Worm (Caenorhabditis elegans) whole organism, young adult: ENCODE measurements around the gene eol-1.

Experiments
- B0019.2 ChIP-seq: fragments of 200-800 bp; sonication (Bioruptor generic); conservative IDR thresholded peaks from 2 replicates; pipeline ENCODE4 v1.3.6; 2022; ENCODE audit warnings: missing genetic modification reagents, missing genetic modification characterization, missing compliant biosample characterization
- C17E4.6 ChIP-seq: fragments of 200-800 bp; sonication (Bioruptor generic); IDR thresholded peaks from 2 replicates; pipeline ENCODE4 v1.3.6; 2022; ENCODE audit warnings: missing genetic modification reagents, missing genetic modification characterization, missing compliant biosample characterization
- F23B12.7 ChIP-seq: sonication (generic microtip); optimal IDR thresholded peaks from 2 replicates; lab custom pipeline; 2017; ENCODE audit warnings: missing genetic modification characterization, mild to moderate bottlenecking, missing compliant biosample characterization, antibody characterized with exemption, moderate library complexity; ENCODE audit not compliant: insufficient read depth
- F33H1.4 ChIP-seq: fragments of 200-800 bp; sonication (Bioruptor generic); IDR thresholded peaks from 2 replicates; pipeline ENCODE4 v1.3.6; 2022; ENCODE audit warnings: missing genetic modification reagents, missing genetic modification characterization, missing compliant biosample characterization
- F37B4.10 ChIP-seq: fragments of 200-800 bp; sonication (Bioruptor generic); IDR thresholded peaks from 2 replicates; pipeline ENCODE4 v1.3.6; 2022; ENCODE audit warnings: missing genetic modification characterization, missing compliant biosample characterization
- F39B2.1 ChIP-seq: fragments of 200-800 bp; sonication (Bioruptor generic); IDR thresholded peaks from 2 replicates; pipeline ENCODE4 v1.3.6; 2022; ENCODE audit warnings: missing genetic modification reagents, missing genetic modification characterization, missing compliant biosample characterization
- K11D2.4 ChIP-seq: fragments of 200-800 bp; sonication (Bioruptor generic); IDR thresholded peaks from 2 replicates; pipeline ENCODE4 v1.3.6; 2022; ENCODE audit warnings: missing genetic modification reagents, missing genetic modification characterization, missing compliant biosample characterization
- Y79H2A.3 ChIP-seq: fragments of 200-800 bp; sonication (Bioruptor generic); conservative IDR thresholded peaks from 2 replicates; pipeline ENCODE4 v1.3.6; 2022; ENCODE audit warnings: missing genetic modification reagents, missing genetic modification characterization, missing compliant biosample characterization
- ZK185.1 ChIP-seq: sonication (generic microtip); optimal IDR thresholded peaks from 2 replicates; lab custom pipeline; 2016; ENCODE audit warnings: mild to moderate bottlenecking, missing genetic modification characterization, missing compliant biosample characterization; ENCODE audit not compliant: poor library complexity, severe bottlenecking
- ama-1 ChIP-seq, 3 experiments: fragments of 150-350 bp in 1 of 3; sonication (generic microtip) in 2 of 3; optimal IDR thresholded peaks; 2 replicates each; lab custom pipeline; 2014 to 2018; ENCODE audit warnings: missing biosample characterization in 2 of 3, missing genetic modification characterization in 2 of 3, missing genetic modification reagents in 2 of 3
- athp-1 ChIP-seq: sonication (generic microtip); optimal IDR thresholded peaks from 2 replicates; lab custom pipeline; 2017; ENCODE audit warnings: mild to moderate bottlenecking, missing genetic modification characterization, missing compliant biosample characterization
- attf-3 ChIP-seq: fragments of 200-800 bp; sonication (Bioruptor generic); conservative IDR thresholded peaks from 2 replicates; pipeline ENCODE4 v1.3.6; 2022; ENCODE audit warnings: missing genetic modification reagents, missing genetic modification characterization, missing compliant biosample characterization
- attf-6 ChIP-seq: fragments of 200-800 bp; sonication (Bioruptor generic); IDR thresholded peaks from 2 replicates; pipeline ENCODE4 v1.3.6; 2022; ENCODE audit warnings: missing genetic modification reagents, missing genetic modification characterization, missing compliant biosample characterization
- cebp-2 ChIP-seq: fragments of 200-800 bp; sonication (Bioruptor generic); IDR thresholded peaks from 2 replicates; pipeline ENCODE4 v1.3.6; 2022; ENCODE audit warnings: missing genetic modification characterization, missing compliant biosample characterization
- ceh-100 ChIP-seq: fragments of 200-800 bp; sonication (Bioruptor generic); IDR thresholded peaks from 2 replicates; pipeline ENCODE4 v1.3.6; 2022; ENCODE audit warnings: missing genetic modification reagents, missing genetic modification characterization, missing compliant biosample characterization
- ceh-40 ChIP-seq: fragments of 200-800 bp; sonication (Bioruptor generic); IDR thresholded peaks from 2 replicates; pipeline ENCODE4 v1.3.6; 2022; ENCODE audit warnings: missing genetic modification characterization, missing compliant biosample characterization
- ceh-91 ChIP-seq: fragments of 200-800 bp; sonication (Bioruptor generic); IDR thresholded peaks from 2 replicates; pipeline ENCODE4 v1.3.6; 2022; ENCODE audit warnings: missing genetic modification reagents, missing genetic modification characterization, missing compliant biosample characterization
- chd-7 ChIP-seq: sonication (generic microtip); optimal IDR thresholded peaks from 2 replicates; lab custom pipeline; 2016; ENCODE audit warnings: mild to moderate bottlenecking, missing genetic modification characterization, moderate library complexity, missing compliant biosample characterization
- efl-1 ChIP-seq: fragments of 150-350 bp; optimal IDR thresholded peaks from 2 replicates; lab custom pipeline; 2014; ENCODE audit warnings: missing biosample characterization, missing genetic modification reagents, missing genetic modification characterization
- ets-4 ChIP-seq: fragments of 200-800 bp; sonication (Bioruptor generic); optimal IDR thresholded peaks from 2 replicates; lab custom pipeline; 2018; ENCODE audit warnings: mild to moderate bottlenecking, missing genetic modification characterization, missing compliant biosample characterization
- hlh-26 ChIP-seq: fragments of 200-800 bp; sonication (Bioruptor generic); conservative IDR thresholded peaks from 2 replicates; pipeline ENCODE4 v1.3.6; 2022; ENCODE audit warnings: missing genetic modification reagents, missing genetic modification characterization, missing compliant biosample characterization
- hmg-20 ChIP-seq: fragments of 200-800 bp; sonication (Bioruptor generic); IDR thresholded peaks from 2 replicates; pipeline ENCODE4 v1.3.6; 2022; ENCODE audit warnings: missing genetic modification reagents, missing genetic modification characterization, missing compliant biosample characterization
- let-526 ChIP-seq: fragments of 200-800 bp; sonication (Bioruptor generic); IDR thresholded peaks from 2 replicates; pipeline ENCODE4 v1.3.6; 2022; ENCODE audit warnings: missing genetic modification reagents, missing genetic modification characterization, missing compliant biosample characterization
- let-607 ChIP-seq, 2 experiments: fragments of 200-800 bp in 1 of 2; sonication (Bioruptor generic) in 1 of 2; sonication (generic microtip) in 1 of 2; optimal IDR thresholded peaks; 2 replicates each; lab custom pipeline; 2016 to 2018; ENCODE audit warnings: mild to moderate bottlenecking in 2 of 2, missing compliant biosample characterization in 2 of 2, missing genetic modification characterization in 2 of 2, moderate library complexity in 2 of 2, missing genotype in 1 of 2
- lin-35 ChIP-seq, 3 experiments: fragments of 150-350 bp in 2 of 3; sonication (generic microtip) in 1 of 3; optimal IDR thresholded peaks; 2 replicates each; lab custom pipeline; 2014 to 2018; ENCODE audit warnings: missing biosample characterization in 3 of 3, missing genetic modification characterization in 3 of 3, missing genetic modification reagents in 3 of 3
- lin-54 ChIP-seq: fragments of 200-800 bp; sonication (Bioruptor generic); optimal IDR thresholded peaks from 2 replicates; lab custom pipeline; 2018; ENCODE audit warnings: mild to moderate bottlenecking, missing genetic modification characterization, missing compliant biosample characterization
- lir-1 ChIP-seq: fragments of 200-800 bp; sonication (Bioruptor generic); conservative IDR thresholded peaks from 2 replicates; pipeline ENCODE4 v1.3.6; 2022; ENCODE audit warnings: missing genetic modification reagents, missing genetic modification characterization, missing compliant biosample characterization
- madf-3 ChIP-seq: fragments of 200-800 bp; sonication (Bioruptor generic); IDR thresholded peaks from 2 replicates; pipeline ENCODE4 v1.3.6; 2022; ENCODE audit warnings: missing genetic modification reagents, missing genetic modification characterization, missing compliant biosample characterization
- mcd-1 ChIP-seq: fragments of 200-800 bp; sonication (Bioruptor generic); IDR thresholded peaks from 2 replicates; pipeline ENCODE4 v1.3.6; 2022; ENCODE audit warnings: missing genetic modification reagents, missing genetic modification characterization, missing compliant biosample characterization
- nfya-2 ChIP-seq: fragments of 200-800 bp; sonication (Bioruptor generic); IDR thresholded peaks from 2 replicates; pipeline ENCODE4 v1.3.6; 2022; ENCODE audit warnings: missing genetic modification reagents, missing genetic modification characterization, missing compliant biosample characterization
- nfyb-1 ChIP-seq: fragments of 200-800 bp; sonication (Bioruptor generic); IDR thresholded peaks from 2 replicates; pipeline ENCODE4 v1.3.6; 2022; ENCODE audit warnings: missing genetic modification reagents, missing genetic modification characterization, missing compliant biosample characterization
- nhr-120 ChIP-seq: fragments of 200-800 bp; sonication (Bioruptor generic); IDR thresholded peaks from 2 replicates; pipeline ENCODE4 v1.3.6; 2022; ENCODE audit warnings: missing genetic modification characterization, missing compliant biosample characterization
- nhr-179 ChIP-seq: sonication (generic microtip); optimal IDR thresholded peaks from 2 replicates; lab custom pipeline; 2016; ENCODE audit warnings: mild to moderate bottlenecking, missing genetic modification characterization, missing compliant biosample characterization
- nhr-80 ChIP-seq: sonication (generic microtip); optimal IDR thresholded peaks from 2 replicates; lab custom pipeline; 2016; ENCODE audit warnings: missing genetic modification characterization, missing compliant biosample characterization
- nhr-90 ChIP-seq: sonication (generic microtip); optimal IDR thresholded peaks from 2 replicates; lab custom pipeline; 2016; ENCODE audit warnings: missing genotype, mild to moderate bottlenecking, missing genetic modification characterization, missing compliant biosample characterization
- rcor-1 ChIP-seq: fragments of 200-800 bp; sonication (Bioruptor generic); IDR thresholded peaks from 2 replicates; pipeline ENCODE4 v1.3.6; 2022; ENCODE audit warnings: missing genetic modification reagents, missing genetic modification characterization, missing compliant biosample characterization
- sea-2 ChIP-seq: fragments of 200-800 bp; sonication (Bioruptor generic); IDR thresholded peaks from 2 replicates; pipeline ENCODE4 v1.3.6; 2022; ENCODE audit warnings: missing genetic modification characterization, missing compliant biosample characterization
- snpc-4 ChIP-seq, 5 experiments: fragments of 150-350 bp in 1 of 5; sonication (generic microtip) in 4 of 5; optimal IDR thresholded peaks; 2 replicates each; lab custom pipeline; 2014 to 2018; ENCODE audit warnings: missing genetic modification characterization in 5 of 5, missing biosample characterization in 3 of 5, antibody characterized with exemption in 2 of 5, mild to moderate bottlenecking in 2 of 5, missing compliant biosample characterization in 2 of 5, missing genotype in 2 of 5, moderate library complexity in 2 of 5, missing genetic modification reagents in 1 of 5
- somi-1 ChIP-seq: fragments of 200-800 bp; sonication (Bioruptor generic); optimal IDR thresholded peaks from 2 replicates; lab custom pipeline; 2018; ENCODE audit warnings: mild to moderate bottlenecking, missing genetic modification characterization, missing compliant biosample characterization
- tbp1 ChIP-seq: fragments of 200-800 bp; sonication (Bioruptor generic); optimal IDR thresholded peaks from 2 replicates; lab custom pipeline; 2018; ENCODE audit warnings: mild to moderate bottlenecking, missing genetic modification characterization, missing compliant biosample characterization
- tlf-1 ChIP-seq: fragments of 200-800 bp; sonication (Bioruptor generic); optimal IDR thresholded peaks from 2 replicates; lab custom pipeline; 2018; ENCODE audit warnings: mild to moderate bottlenecking, missing genetic modification characterization, missing compliant biosample characterization
- zim-3 ChIP-seq: sonication (generic microtip); optimal IDR thresholded peaks from 2 replicates; lab custom pipeline; 2017; ENCODE audit warnings: mild to moderate bottlenecking, missing genetic modification characterization, moderate library complexity, missing compliant biosample characterization
- ztf-18 ChIP-seq: sonication (generic microtip); optimal IDR thresholded peaks from 2 replicates; lab custom pipeline; 2016; ENCODE audit warnings: missing genotype, mild to moderate bottlenecking, missing genetic modification characterization, missing compliant biosample characterization
- ztf-22 ChIP-seq: fragments of 200-800 bp; sonication (Bioruptor generic); optimal IDR thresholded peaks from 2 replicates; lab custom pipeline; 2018; ENCODE audit warnings: mild to moderate bottlenecking, missing genetic modification characterization, moderate library complexity, missing compliant biosample characterization
- ztf-25 ChIP-seq: fragments of 200-800 bp; sonication (Bioruptor generic); IDR thresholded peaks from 2 replicates; pipeline ENCODE4 v1.3.6; 2022; ENCODE audit warnings: missing genetic modification reagents, missing genetic modification characterization, missing compliant biosample characterization

Gene eol-1

ce11 chrV:13980807-13981206 lies at the start of gene eol-1:
Gene eol-1 (minus strand): TSS chrV:13980907.
- no peak for TF ChIP-seq nhr-179
- no peak for TF ChIP-seq nfyb-1 (GFP tag; lab: Robert Waterston, UW)
- no peak for TF ChIP-seq F39B2.1 (GFP tag; lab: Robert Waterston, UW)
- TF ChIP-seq, all 124 proteins: peak for 0

DNA sequence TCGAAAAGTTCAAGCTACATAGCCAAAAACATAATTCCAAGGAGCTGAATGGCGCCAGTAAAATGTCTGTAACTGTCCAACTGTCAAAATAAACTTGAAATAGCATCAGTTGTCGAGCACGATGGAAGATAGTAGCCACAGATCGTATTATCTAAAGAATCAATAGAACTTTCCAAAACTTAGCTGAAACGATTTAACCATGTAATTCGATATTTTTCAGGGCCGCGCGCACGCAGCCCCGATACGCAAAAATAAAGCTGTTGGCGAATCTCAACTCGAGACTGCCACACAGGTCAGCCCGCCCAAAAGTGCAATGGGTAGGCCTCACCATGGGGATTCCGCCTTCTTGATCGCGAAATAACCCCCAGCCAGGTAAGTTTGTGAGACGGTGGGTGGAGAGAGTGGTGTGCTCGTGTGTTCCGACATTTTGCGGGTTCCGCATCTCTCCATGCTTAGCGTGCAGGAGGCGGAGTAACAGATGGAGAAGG lies 47.6 kb upstream of the eol-1 start:
- TF ChIP-seq hlh-26 (GFP tag; lab: Robert Waterston, UW) (no peak), chd-7 (tag; lab: Kevin White, UChicago) (no peak), cebp-2 (GFP tag; lab: Robert Waterston, UW) (0 out of 2 replicates have a peak, but pooled peaks have one; percentile 88), F37B4.10 (no peak), lin-54 (GFP tag; lab: Kevin White, UChicago) (peak; percentile 61), lin-35 (GFP tag; optimal IDR thresholded peaks at IDR 0.05; lab: Kevin White, UChicago) (peak in 1 of 3 experiments; percentile 50), snpc-4 (GFP tag; optimal IDR thresholded peaks at IDR 0.05; lab: Kevin White, UChicago) (peak; percentile 89), snpc-4 (tag; optimal IDR thresholded peaks at IDR 0.05; lab: Kevin White, UChicago) (peak; percentile 93 to 99 (median 96)), ztf-18 (tag; lab: Kevin White, UChicago) (peak; percentile 52), sea-2 (no peak), nhr-80 (tag; lab: Kevin White, UChicago) (peak; percentile 34), ztf-25 (GFP tag; lab: Robert Waterston, UW) (no peak), F33H1.4 (peak; percentile 66), nhr-90 (tag; lab: Kevin White, UChicago) (no peak), Y79H2A.3 (no peak), mcd-1 (GFP tag; lab: Robert Waterston, UW) (peak; percentile 86), madf-3 (no peak), attf-3 (GFP tag; lab: Robert Waterston, UW) (no peak), hmg-20 (peak; percentile 43; the same call in 1 of the 2 replicates), F23B12.7 (peak; percentile 16), K11D2.4 (GFP tag; lab: Robert Waterston, UW) (peak; percentile 52; the same call in 1 of the 2 replicates), ceh-100 (GFP tag; lab: Robert Waterston, UW) (peak; percentile 84), efl-1 (GFP tag; lab: Kevin White, UChicago) (peak; percentile 15), nhr-120 (no peak), nfyb-1 (GFP tag; lab: Robert Waterston, UW) (no peak), zim-3 (no peak), ama-1 (optimal IDR thresholded peaks at IDR 0.05; lab: Kevin White, UChicago) (peak; percentile 84), ama-1 (GFP tag; optimal IDR thresholded peaks at IDR 0.05; lab: Kevin White, UChicago) (no peak), ceh-40 (no peak), B0019.2 (no peak), tbp1 (GFP tag; lab: Kevin White, UChicago) (peak; percentile 77), tlf-1 (GFP tag; lab: Kevin White, UChicago) (peak; percentile 19), nfya-2 (0 out of 2 replicates have a peak, but pooled peaks have one; percentile 17), ets-4 (GFP tag; lab: Kevin White, UChicago) (peak; percentile 43), attf-6 (GFP tag; lab: Robert Waterston, UW) (peak; percentile 94), athp-1 (tag; lab: Kevin White, UChicago) (no peak), let-607 (tag; optimal IDR thresholded peaks at IDR 0.05; lab: Kevin White, UChicago) (peak in 1 of 2 experiments; percentile 15), rcor-1 (peak; percentile 89), C17E4.6 (GFP tag; lab: Robert Waterston, UW) (peak; percentile 74), ceh-91 (GFP tag; lab: Robert Waterston, UW) (peak; percentile 54), ztf-22 (GFP tag; lab: Kevin White, UChicago) (no peak), lir-1 (GFP tag; lab: Robert Waterston, UW) (no peak), let-526 (0 out of 2 replicates have a peak, but pooled peaks have one; percentile 5), ZK185.1 (tag; lab: Kevin White, UChicago) (no peak), somi-1 (GFP tag; lab: Kevin White, UChicago) (no peak)
